Worm (Caenorhabditis elegans): ENCODE results near the gene T08D2.5.

ce11 chrX:177075-177474, at the start of gene T08D2.5, which contains the start of gene T08D2.4:
- TF ChIP-seq aly-1 (tag; optimal IDR thresholded peaks at IDR 0.05) (no peak), ceh-36 (tag; optimal IDR thresholded peaks at IDR 0.05) (no peak), F13C5.2 (tag; optimal IDR thresholded peaks at IDR 0.05) (no peak), flt-1 (GFP tag; IDR thresholded peaks at IDR 0.05) (no peak)

Data from whole organism, early embryonic.